Fruit fly (Drosophila melanogaster): ENCODE measurements around the gene Jhbp16.

DNA sequence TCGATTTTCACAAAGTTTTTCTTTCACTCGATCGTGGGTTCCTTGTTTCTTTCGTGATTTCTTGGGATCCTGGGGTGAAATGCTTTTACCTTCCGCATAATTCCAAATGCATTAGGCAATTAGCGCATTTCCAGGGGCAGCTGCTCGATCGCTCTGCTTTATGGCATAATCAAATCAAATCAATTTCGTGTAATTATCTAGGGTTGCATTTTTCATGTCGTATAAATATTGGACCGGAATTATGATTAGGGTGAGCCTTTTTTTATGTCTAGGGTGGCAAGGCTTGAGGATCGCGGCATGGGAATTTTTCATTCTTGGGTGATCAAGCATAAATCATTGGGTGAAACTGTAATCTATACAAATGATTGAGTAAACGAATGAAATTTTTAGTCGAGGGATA, 9.4 kb upstream of the Jhbp16 start:
- TF ChIP-seq kay (GFP tag; ENCODE audit: borderline replicate concordance): no peak
- no peak for TF ChIP-seq Mnt (GFP tag; optimal IDR thresholded peaks at IDR 0.05)
- no peak for TF ChIP-seq CG5204 (GFP tag; optimal IDR thresholded peaks at IDR 0.05)
- no peak for TF ChIP-seq CG33017 (tag; optimal IDR thresholded peaks at IDR 0.05)
- no peak for TF ChIP-seq tj (GFP tag; optimal IDR thresholded peaks at IDR 0.05)
- no peak for TF ChIP-seq Crg-1 (GFP tag; optimal IDR thresholded peaks at IDR 0.05)
- no peak for TF ChIP-seq Hr96 (GFP tag; optimal IDR thresholded peaks at IDR 0.05)

Measured in whole organism, adult.